Worm (Caenorhabditis elegans): ENCODE data around the gene Y55F3C.9.

DNA sequence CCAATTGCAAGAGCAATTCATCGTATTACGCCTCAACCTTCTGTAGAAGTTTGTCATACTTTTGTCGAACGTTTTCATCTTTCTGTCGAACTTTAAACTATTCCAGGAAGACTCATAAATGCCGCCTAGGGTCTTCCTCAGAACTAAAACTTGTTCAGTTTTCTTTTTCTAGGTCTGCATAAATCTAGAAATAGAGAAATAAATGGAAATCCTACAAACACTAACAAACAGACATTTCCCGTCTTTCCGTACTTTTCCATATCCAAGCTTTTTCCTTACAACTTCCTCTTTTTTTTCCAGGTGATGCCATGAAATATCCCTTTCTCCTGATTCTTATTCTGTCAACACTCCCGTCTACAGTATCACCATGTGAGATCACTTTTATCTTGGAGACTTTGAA is 43.8 kb downstream of the Y55F3C.9 start, which contains the start of gene cutl-28:
- no peak for TF ChIP-seq ztf-4 (tag; optimal IDR thresholded peaks at IDR 0.05)
- no peak for TF ChIP-seq ZK546.5 (tag; optimal IDR thresholded peaks at IDR 0.05)
- no peak for TF ChIP-seq ama-1 (optimal IDR thresholded peaks at IDR 0.05)
- TF ChIP-seq nhr-25 (tag; optimal IDR thresholded peaks at IDR 0.05) = no peak
- TF ChIP-seq nhr-237 (tag; optimal IDR thresholded peaks at IDR 0.05) = no peak

Measured in whole organism, L2 larva.